Worm (Caenorhabditis elegans): Measurements from ENCODE around the gene dpy-9.

dpy-9 gene

DNA sequence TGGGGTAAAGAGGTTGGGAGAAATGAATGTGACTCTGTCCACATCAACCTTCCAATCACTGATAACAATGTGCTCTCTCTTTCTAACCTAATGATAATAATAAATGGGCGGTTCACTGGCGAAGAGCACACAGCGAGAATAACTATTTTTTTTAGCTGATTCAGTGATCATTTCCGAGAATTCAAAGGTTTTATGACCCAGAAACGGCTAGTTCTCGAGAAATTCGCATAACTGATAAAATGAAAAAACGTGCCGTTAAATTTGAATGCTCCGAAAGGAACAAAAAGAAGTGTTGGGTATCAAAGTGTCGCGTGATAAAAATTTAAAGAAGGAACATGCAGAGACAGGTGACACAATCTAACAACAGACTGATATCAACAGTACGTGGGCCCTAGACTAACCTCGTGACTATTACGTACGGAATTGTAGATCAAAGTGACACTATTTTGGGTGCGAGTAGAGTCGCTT is 36.8 kb upstream of the dpy-9 start:
- TF ChIP-seq skn-1 (tag; optimal IDR thresholded peaks at IDR 0.05), result peak; percentile 40
- TF ChIP-seq elt-2 (tag; optimal IDR thresholded peaks at IDR 0.05), result peak; percentile 96
- peak; percentile 79 for TF ChIP-seq pqm-1 (tag; optimal IDR thresholded peaks at IDR 0.05)
- no peak for TF ChIP-seq hmg-11 (tag; optimal IDR thresholded peaks at IDR 0.05)
- no peak for TF ChIP-seq snpc-4 (tag; optimal IDR thresholded peaks at IDR 0.05)
- TF ChIP-seq pha-4 (tag; optimal IDR thresholded peaks at IDR 0.05), result peak; percentile 59
- TF ChIP-seq sea-2 (GFP tag; optimal IDR thresholded peaks at IDR 0.05), result no peak
- no peak for TF ChIP-seq nhr-23 (tag; optimal IDR thresholded peaks at IDR 0.05)
- TF ChIP-seq jun-1 (tag; optimal IDR thresholded peaks at IDR 0.05), result peak; percentile 70
- TF ChIP-seq nfya-1 (tag; optimal IDR thresholded peaks at IDR 0.05; ENCODE audit: insufficient read depth), result no peak

DNA sequence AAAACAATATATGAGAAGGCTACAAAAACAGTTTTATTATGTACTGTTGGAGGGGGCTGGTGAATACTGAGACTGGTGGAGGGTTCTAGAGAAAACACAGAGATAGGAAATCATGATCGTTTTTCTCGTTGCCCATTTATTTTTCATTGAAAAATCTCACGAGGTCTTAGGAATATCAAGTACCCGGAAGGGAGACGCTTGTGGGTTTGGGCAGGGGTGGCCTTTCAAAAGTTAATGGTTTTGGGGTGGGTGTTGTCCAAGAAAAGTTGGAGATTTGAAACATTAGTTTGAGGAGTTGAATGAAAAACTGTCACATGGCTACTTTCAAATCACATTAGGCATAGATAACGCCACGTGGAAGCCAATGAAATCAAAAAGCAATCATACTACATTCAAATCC is 35.7 kb upstream of the dpy-9 start:
- TF ChIP-seq nhr-43 (tag; optimal IDR thresholded peaks at IDR 0.05; ENCODE audit: poor library complexity, severe bottlenecking), result peak; percentile 8
- TF ChIP-seq ztf-11 (tag; optimal IDR thresholded peaks at IDR 0.05), result no peak
- peak; percentile 38 for TF ChIP-seq jun-1 (tag; optimal IDR thresholded peaks at IDR 0.05)
- TF ChIP-seq fos-1 (tag; optimal IDR thresholded peaks at IDR 0.05), result no peak
- TF ChIP-seq ceh-9 (tag; optimal IDR thresholded peaks at IDR 0.05), result no peak
- no peak for TF ChIP-seq nhr-237 (tag; optimal IDR thresholded peaks at IDR 0.05)
- TF ChIP-seq ama-1 (optimal IDR thresholded peaks at IDR 0.05), result peak; percentile 27
- no peak for TF ChIP-seq nhr-76 (tag; optimal IDR thresholded peaks at IDR 0.05)
- no peak for TF ChIP-seq ceh-82 (tag; optimal IDR thresholded peaks at IDR 0.05)
- peak; percentile 13 for TF ChIP-seq nfya-1 (tag; optimal IDR thresholded peaks at IDR 0.05; ENCODE audit: insufficient read depth)
- no peak for TF ChIP-seq nhr-25 (tag; optimal IDR thresholded peaks at IDR 0.05)
- TF ChIP-seq pha-4 (tag; optimal IDR thresholded peaks at IDR 0.05), result peak; percentile 15

ce11 chrIV:293995-294700 is 35.1 kb upstream of the dpy-9 start:
- no peak for TF ChIP-seq nhr-77 (tag; optimal IDR thresholded peaks at IDR 0.05)
- no peak for TF ChIP-seq lin-15B (tag; optimal IDR thresholded peaks at IDR 0.05)
- peak; percentile 8 for TF ChIP-seq pqm-1 (tag; optimal IDR thresholded peaks at IDR 0.05)
- peak; percentile 54 for TF ChIP-seq elt-2 (tag; optimal IDR thresholded peaks at IDR 0.05)

- TF ChIP-seq pqm-1 (tag; optimal IDR thresholded peaks at IDR 0.05) (peak; percentile 15), egl-27 (tag; optimal IDR thresholded peaks at IDR 0.05) (no peak), jun-1 (tag; optimal IDR thresholded peaks at IDR 0.05) (peak; percentile 4), ceh-16 (tag; optimal IDR thresholded peaks at IDR 0.05) (no peak), unc-39 (tag; optimal IDR thresholded peaks at IDR 0.05) (no peak)
These were observed 34.3 kb upstream of the dpy-9 start for ce11 chrIV:293163-293755.

- TF ChIP-seq eor-1 (tag; optimal IDR thresholded peaks at IDR 0.05) (no peak), ceh-28 (tag; optimal IDR thresholded peaks at IDR 0.05) (peak; percentile 8), pqm-1 (tag; optimal IDR thresholded peaks at IDR 0.05) (peak; percentile 99), nhr-237 (tag; optimal IDR thresholded peaks at IDR 0.05) (no peak), fos-1 (tag; optimal IDR thresholded peaks at IDR 0.05) (no peak), daf-12 (tag; optimal IDR thresholded peaks at IDR 0.05) (no peak), ZK546.5 (tag; optimal IDR thresholded peaks at IDR 0.05) (no peak), ama-1 (optimal IDR thresholded peaks at IDR 0.05) (peak; percentile 44), ceh-9 (tag; optimal IDR thresholded peaks at IDR 0.05) (no peak), sea-2 (GFP tag; optimal IDR thresholded peaks at IDR 0.05) (no peak), elt-1 (tag; optimal IDR thresholded peaks at IDR 0.05) (no peak), nhr-28 (tag; optimal IDR thresholded peaks at IDR 0.05) (no peak), nhr-12 (tag; optimal IDR thresholded peaks at IDR 0.05) (no peak), ztf-11 (tag; optimal IDR thresholded peaks at IDR 0.05) (no peak), pha-4 (tag; optimal IDR thresholded peaks at IDR 0.05) (peak; percentile 72), snpc-4 (tag; optimal IDR thresholded peaks at IDR 0.05) (no peak), unc-62 (GFP tag; optimal IDR thresholded peaks at IDR 0.05) (no peak), ceh-82 (tag; optimal IDR thresholded peaks at IDR 0.05) (no peak), ceh-16 (tag; optimal IDR thresholded peaks at IDR 0.05) (no peak), nhr-25 (tag; optimal IDR thresholded peaks at IDR 0.05) (no peak), elt-3 (tag; optimal IDR thresholded peaks at IDR 0.05) (no peak), jun-1 (tag; optimal IDR thresholded peaks at IDR 0.05) (peak; percentile 66), nfya-1 (tag; optimal IDR thresholded peaks at IDR 0.05; ENCODE audit: insufficient read depth) (no peak), aly-2 (tag; optimal IDR thresholded peaks at IDR 0.05) (no peak), nhr-43 (tag; optimal IDR thresholded peaks at IDR 0.05; ENCODE audit: poor library complexity, severe bottlenecking) (no peak), ztf-4 (tag; optimal IDR thresholded peaks at IDR 0.05) (no peak), mdl-1 (tag; optimal IDR thresholded peaks at IDR 0.05) (no peak), elt-2 (tag; optimal IDR thresholded peaks at IDR 0.05) (peak; percentile 96), lin-15B (tag; optimal IDR thresholded peaks at IDR 0.05) (no peak), nhr-11 (tag; optimal IDR thresholded peaks at IDR 0.05) (no peak), lsy-12 (tag; optimal IDR thresholded peaks at IDR 0.05) (peak; percentile 37)
These were observed 32.9 kb upstream of the dpy-9 start for ce11 chrIV:291851-292367.

All from whole organism, L3 larva.